In genomic region chr2L:9670909-9671422, dm6 we compare ENCODE assay signal across 4 fruit fly cellular contexts.
TF ChIP-seq lines count a peak whose summit lies in the region.

No protein-coding gene starts in this region.

- no peak for TF ChIP-seq CTCF in whole organism, embryonic (GFP tag; optimal IDR thresholded peaks at IDR 0.05; lab: Kevin White, UChicago)

TF ChIP-seq in whole organism, embryonic, 481 proteins besides CTCF, POLR2A, EP300 and RAD21 (continues in another document):
- TF ChIP-seq CG11456 (GFP tag; IDR thresholded peaks at IDR 0.05; lab: Robert Waterston, UW) = 0 out of 3 replicates have a peak, but pooled peaks have one; percentile 9
- peak; percentile 28 for TF ChIP-seq CG2678 (tag; optimal IDR thresholded peaks at IDR 0.05; lab: Kevin White, UChicago)
- no peak for TF ChIP-seq Fer2 (tag; optimal IDR thresholded peaks at IDR 0.05; lab: Kevin White, UChicago)
- TF ChIP-seq abd-A (tag; optimal IDR thresholded peaks at IDR 0.05; lab: Kevin White, UChicago) = peak; percentile 44
- peak; percentile 0 for TF ChIP-seq Fer3 (tag; optimal IDR thresholded peaks at IDR 0.05; lab: Kevin White, UChicago)
- peak; percentile 76 for TF ChIP-seq CG7987 (GFP tag; optimal IDR thresholded peaks at IDR 0.05; lab: Kevin White, UChicago)
- TF ChIP-seq MBD-R2 (GFP tag; IDR thresholded peaks at IDR 0.05; lab: Robert Waterston, UW) = peak; percentile 16; the same call in 1 of the 2 replicates
- no peak for TF ChIP-seq HmgD (GFP tag; optimal IDR thresholded peaks at IDR 0.05; lab: Kevin White, UChicago)
- TF ChIP-seq CG12769 (tag; optimal IDR thresholded peaks at IDR 0.05; lab: Kevin White, UChicago) = peak; percentile 53
- TF ChIP-seq CG10543 (GFP tag; optimal IDR thresholded peaks at IDR 0.05; lab: Kevin White, UChicago) = peak; percentile 14
- TF ChIP-seq Dip3 (GFP tag; optimal IDR thresholded peaks at IDR 0.05; lab: Kevin White, UChicago) = no peak
- peak; percentile 65 for TF ChIP-seq Med (GFP tag; lab: Kevin White, UChicago)
- TF ChIP-seq BtbVII (GFP tag; optimal IDR thresholded peaks at IDR 0.05; lab: Kevin White, UChicago) = peak; percentile 16
- no peak for TF ChIP-seq Abd-B (GFP tag; optimal IDR thresholded peaks at IDR 0.05; lab: Kevin White, UChicago)
- TF ChIP-seq cwo (GFP tag; optimal IDR thresholded peaks at IDR 0.05; lab: Kevin White, UChicago) = peak; percentile 18
- peak; percentile 4 for TF ChIP-seq caup (GFP tag; optimal IDR thresholded peaks at IDR 0.05; lab: Kevin White, UChicago; ENCODE audit: severe bottlenecking)
- TF ChIP-seq Pdp1 (GFP tag; optimal IDR thresholded peaks at IDR 0.05; lab: Kevin White, UChicago) = peak in 1 of 2 experiments; percentile 75
- 0 out of 3 replicates have a peak, but pooled peaks have one; percentile 44 for TF ChIP-seq z (GFP tag; IDR thresholded peaks at IDR 0.05; lab: Robert Waterston, UW)
- TF ChIP-seq CG8290 (GFP tag; optimal IDR thresholded peaks at IDR 0.05; lab: Kevin White, UChicago) = no peak
- peak in 1 of 2 experiments; percentile 31 for TF ChIP-seq CG8290 (tag; optimal IDR thresholded peaks at IDR 0.05; lab: Kevin White, UChicago)
- peak; percentile 9 for TF ChIP-seq Nf-YC (tag; optimal IDR thresholded peaks at IDR 0.05; lab: Kevin White, UChicago)
- TF ChIP-seq mirr (GFP tag; optimal IDR thresholded peaks at IDR 0.05; lab: Kevin White, UChicago) = peak; percentile 41

TF ChIP-seq in whole organism, prepupa, 60 proteins besides CTCF, POLR2A, EP300 and RAD21:
- TF ChIP-seq Met (GFP tag; optimal IDR thresholded peaks at IDR 0.05; lab: Kevin White, UChicago) (no peak), CG4318 (GFP tag; optimal IDR thresholded peaks at IDR 0.05; lab: Kevin White, UChicago) (no peak), Eip78C (GFP tag; lab: Kevin White, UChicago) (no peak), CG11902 (GFP tag; optimal IDR thresholded peaks at IDR 0.05; lab: Kevin White, UChicago) (no peak), CG16779 (tag; optimal IDR thresholded peaks at IDR 0.05; lab: Kevin White, UChicago) (no peak), fkh (GFP tag; optimal IDR thresholded peaks at IDR 0.05; lab: Kevin White, UChicago) (peak; percentile 29), eg (GFP tag; IDR thresholded peaks at IDR 0.05; lab: Robert Waterston, UW) (0 out of 3 replicates have a peak, but pooled peaks have one; percentile 32), Hr38 (GFP tag; optimal IDR thresholded peaks at IDR 0.05; lab: Kevin White, UChicago) (no peak)

TF ChIP-seq in whole organism, pupa, 21 proteins besides CTCF, POLR2A, EP300 and RAD21:
- TF ChIP-seq CG9948 (tag; optimal IDR thresholded peaks at IDR 0.05; lab: Kevin White, UChicago) (no peak), Snoo (tag; optimal IDR thresholded peaks at IDR 0.05; lab: Kevin White, UChicago) (no peak), CG4496 (GFP tag; IDR thresholded peaks at IDR 0.05; lab: Robert Waterston, UW) (0 out of 3 replicates have a peak, but pooled peaks have one; percentile 7)
TF ChIP-seq in whole organism, pupa: peak in this region for 1.

TF ChIP-seq in whole organism, wandering third instar larva, 38 proteins besides CTCF, POLR2A, EP300 and RAD21:
- TF ChIP-seq pan (optimal IDR thresholded peaks at IDR 0.05; lab: Kevin White, UChicago) = no peak
- no peak for TF ChIP-seq psq (GFP tag; optimal IDR thresholded peaks at IDR 0.05; lab: Kevin White, UChicago)
- TF ChIP-seq HLH106 (tag; optimal IDR thresholded peaks at IDR 0.05; lab: Kevin White, UChicago) = no peak
- TF ChIP-seq GATAd (GFP tag; optimal IDR thresholded peaks at IDR 0.05; lab: Kevin White, UChicago) = no peak
- peak; percentile 21 for TF ChIP-seq jim (GFP tag; optimal IDR thresholded peaks at IDR 0.05; lab: Kevin White, UChicago)
- TF ChIP-seq Mio (GFP tag; optimal IDR thresholded peaks at IDR 0.05; lab: Kevin White, UChicago) = no peak
- TF ChIP-seq lola (GFP tag; optimal IDR thresholded peaks at IDR 0.05; lab: Kevin White, UChicago) = no peak
- TF ChIP-seq sage (GFP tag; optimal IDR thresholded peaks at IDR 0.05; lab: Kevin White, UChicago) = peak; percentile 11
- TF ChIP-seq Rel (GFP tag; optimal IDR thresholded peaks at IDR 0.05; lab: Kevin White, UChicago) = no peak
- TF ChIP-seq Rel (tag; optimal IDR thresholded peaks at IDR 0.05; lab: Kevin White, UChicago) = peak; percentile 33
- no peak for TF ChIP-seq brk (GFP tag; optimal IDR thresholded peaks at IDR 0.05; lab: Kevin White, UChicago)
